Fruit fly (Drosophila melanogaster) whole organism, embryonic: ENCODE results near the gene CG10353.

Experiments
- CG10431 ChIP-seq: fragments of 200-800 bp; sonication (Bioruptor generic); optimal IDR thresholded peaks from 3 replicates; lab custom pipeline; 2018; ENCODE audit warnings: missing biosample characterization, mild to moderate bottlenecking, missing genetic modification characterization
- CG11456 ChIP-seq: fragments of 200-800 bp; sonication (Bioruptor generic); IDR thresholded peaks from 3 replicates; pipeline ENCODE4 v1.3.6; 2022; ENCODE audit warnings: missing biosample characterization, missing genetic modification characterization
- CG15073 ChIP-seq: fragments of 200-800 bp; sonication (Bioruptor generic); optimal IDR thresholded peaks from 2 replicates; lab custom pipeline; 2016; ENCODE audit warnings: missing biosample characterization, missing genetic modification characterization
- CG31441 ChIP-seq: fragments of 200-800 bp; sonication (Bioruptor generic); IDR thresholded peaks from 2 replicates; pipeline ENCODE4 v1.3.6; 2022; ENCODE audit warnings: missing biosample characterization, missing genetic modification characterization
- CTCF ChIP-seq: fragments of 200-800 bp; sonication (Bioruptor generic); optimal IDR thresholded peaks from 2 replicates; lab custom pipeline; 2017; ENCODE audit warnings: missing biosample characterization, mild to moderate bottlenecking, missing genetic modification characterization, moderate library complexity
- Deaf1 ChIP-seq: fragments of 200-800 bp; optimal IDR thresholded peaks from 3 replicates; lab custom pipeline; 2019; ENCODE audit warnings: missing biosample characterization, mild to moderate bottlenecking, missing genetic modification characterization, moderate library complexity
- Doc3 ChIP-seq: fragments of 200-800 bp; sonication (Bioruptor generic); IDR thresholded peaks from 3 replicates; pipeline ENCODE4 v1.3.6; 2022; ENCODE audit warnings: missing biosample characterization, missing genetic modification characterization; ENCODE audit not compliant: partially characterized antibody
- Hey ChIP-seq: fragments of 200-800 bp; sonication (Bioruptor generic); optimal IDR thresholded peaks from 3 replicates; lab custom pipeline; 2018; ENCODE audit warnings: missing biosample characterization, mild to moderate bottlenecking, missing genetic modification characterization
- peb ChIP-seq: fragments of 200-800 bp; sonication (Bioruptor generic); IDR thresholded peaks from 2 replicates; pipeline ENCODE4 v1.3.6; 2022; ENCODE audit warnings: missing biosample characterization, missing genetic modification characterization
- sna ChIP-seq: fragments of 200-800 bp; sonication (Bioruptor generic); IDR thresholded peaks from 2 replicates; pipeline ENCODE4 v1.3.6; 2022; ENCODE audit warnings: missing biosample characterization, missing genetic modification characterization; ENCODE audit not compliant: partially characterized antibody
- trh ChIP-seq: fragments of 200-800 bp; sonication (Bioruptor generic); optimal IDR thresholded peaks from 2 replicates; lab custom pipeline; 2016; ENCODE audit warnings: missing biosample characterization, missing genetic modification characterization
- zen ChIP-seq: fragments of 200-800 bp; sonication (Bioruptor generic); optimal IDR thresholded peaks from 3 replicates; lab custom pipeline; 2018; ENCODE audit warnings: missing biosample characterization, mild to moderate bottlenecking, missing genetic modification characterization, moderate library complexity

- TF ChIP-seq CG31441 (GFP tag; lab: Robert Waterston, UW) (no peak), peb (GFP tag; lab: Robert Waterston, UW) (no peak), sna (GFP tag; lab: Robert Waterston, UW) (no peak), CG10431 (GFP tag; lab: Kevin White, UChicago) (no peak), CTCF (GFP tag; lab: Kevin White, UChicago) (no peak), zen (tag; lab: Kevin White, UChicago) (no peak), trh (GFP tag; lab: Kevin White, UChicago) (no peak), Hey (no peak), CG11456 (GFP tag; lab: Robert Waterston, UW) (no peak), CG15073 (no peak), Doc3 (no peak), Deaf1 (no peak)
These were observed 47.7 kb downstream of the CG10353 start, which contains the start of gene Cyp28c1 for dm6 chrX:11839308-11839707.
